Fruit fly (Drosophila melanogaster): Measurements from ENCODE around the gene CG16890.
A peak's percentile ranks its signal among the peaks of the same experiment; 100 is the strongest.

CG16890 gene

dm6 chr2L:13732287-13732686 lies 51.9 kb downstream of the CG16890 start:
- TF ChIP-seq ranshi (GFP tag; IDR thresholded peaks at IDR 0.05) (no peak), CrebB (tag; optimal IDR thresholded peaks at IDR 0.05) (no peak), aop (GFP tag; IDR thresholded peaks at IDR 0.05) (no peak), amos (GFP tag; IDR thresholded peaks at IDR 0.05; ENCODE audit: partially characterized antibody) (no peak), ro (GFP tag; IDR thresholded peaks at IDR 0.05) (no peak), CTCF (GFP tag; optimal IDR thresholded peaks at IDR 0.05) (peak; percentile 88), Myb (GFP tag; optimal IDR thresholded peaks at IDR 0.05) (no peak), tap (tag; optimal IDR thresholded peaks at IDR 0.05) (no peak), CG9437 (GFP tag; optimal IDR thresholded peaks at IDR 0.05) (no peak), rib (GFP tag; IDR thresholded peaks at IDR 0.05) (no peak), YL-1 (GFP tag; optimal IDR thresholded peaks at IDR 0.05) (no peak), CG33213 (GFP tag; optimal IDR thresholded peaks at IDR 0.05) (no peak), CG30020 (tag; optimal IDR thresholded peaks at IDR 0.05) (no peak), cg (GFP tag; optimal IDR thresholded peaks at IDR 0.05) (peak; percentile 43), usp (GFP tag; optimal IDR thresholded peaks at IDR 0.05) (no peak)
